Worm (Caenorhabditis elegans): ENCODE results near the gene ule-4.

Gene ule-4

ce11 chrIV:13687631-13688030 lies 40.2 kb upstream of the ule-4 start:
- TF ChIP-seq nhr-28 (tag; optimal IDR thresholded peaks at IDR 0.05) (no peak), elt-3 (tag; optimal IDR thresholded peaks at IDR 0.05) (no peak), skn-1 (tag; optimal IDR thresholded peaks at IDR 0.05) (no peak)

ce11 chrIV:13686965-13687425 lies 39.5 kb upstream of the ule-4 start, which contains the start of gene nyn-1:
Gene nyn-1 (minus strand): TSS chrIV:13687015.
- TF ChIP-seq efl-1 (optimal IDR thresholded peaks at IDR 0.05) (peak in 1 of 2 experiments; percentile 13), efl-1 (GFP tag; optimal IDR thresholded peaks at IDR 0.05 in 1 of 2) (no peak), egl-13 (tag; optimal IDR thresholded peaks at IDR 0.05) (no peak)

- TF ChIP-seq egl-27 (tag; optimal IDR thresholded peaks at IDR 0.05), result no peak
Measured at ce11 chrIV:13684827-13685226, 37.4 kb upstream of the ule-4 start.

- TF ChIP-seq nhr-90 (tag; optimal IDR thresholded peaks at IDR 0.05; ENCODE audit: poor library complexity), result peak; percentile 60
- TF ChIP-seq sup-37 (GFP tag; optimal IDR thresholded peaks at IDR 0.05), result no peak
- TF ChIP-seq nhr-84 (tag; optimal IDR thresholded peaks at IDR 0.05), result no peak
- no peak for TF ChIP-seq nhr-76 (tag; optimal IDR thresholded peaks at IDR 0.05)
- no peak for TF ChIP-seq fkh-4 (tag; optimal IDR thresholded peaks at IDR 0.05; ENCODE audit: borderline replicate concordance)
- TF ChIP-seq egl-13 (tag; optimal IDR thresholded peaks at IDR 0.05), result no peak
- TF ChIP-seq unc-98 (GFP tag; IDR thresholded peaks at IDR 0.05), result no peak
- peak; percentile 30 for TF ChIP-seq nhr-19 (GFP tag; conservative IDR thresholded peaks at IDR 0.05)
- no peak for TF ChIP-seq isw-1 (GFP tag; IDR thresholded peaks at IDR 0.05)
- peak; percentile 93 for TF ChIP-seq vab-15 (tag; optimal IDR thresholded peaks at IDR 0.05)
- TF ChIP-seq xbp-1 (tag; optimal IDR thresholded peaks at IDR 0.05), result no peak
- no peak for TF ChIP-seq ceh-8 (GFP tag; optimal IDR thresholded peaks at IDR 0.05)
- peak in 5 of 6 experiments; percentile 54 to 98 (median 70) for TF ChIP-seq elt-3 (tag; optimal IDR thresholded peaks at IDR 0.05)
- TF ChIP-seq C34B4.2 (tag; optimal IDR thresholded peaks at IDR 0.05), result no peak
- TF ChIP-seq ceh-82 (tag; optimal IDR thresholded peaks at IDR 0.05), result no peak
- TF ChIP-seq zip-4 (GFP tag; optimal IDR thresholded peaks at IDR 0.05), result no peak
- no peak for TF ChIP-seq hlh-17 (GFP tag; optimal IDR thresholded peaks at IDR 0.05; ENCODE audit: borderline replicate concordance)
- TF ChIP-seq ama-1 (optimal IDR thresholded peaks at IDR 0.05), result no peak
- peak; percentile 26 for TF ChIP-seq mep-1 (tag; optimal IDR thresholded peaks at IDR 0.05)
- TF ChIP-seq lsy-2 (tag; optimal IDR thresholded peaks at IDR 0.05), result peak; percentile 36 to 70
- no peak for TF ChIP-seq Y116A8C.19 (tag; optimal IDR thresholded peaks at IDR 0.05; ENCODE audit: borderline replicate concordance)
- TF ChIP-seq mab-9 (GFP tag; IDR thresholded peaks at IDR 0.05), result no peak
- TF ChIP-seq lin-15B (tag; optimal IDR thresholded peaks at IDR 0.05), result no peak
- no peak for TF ChIP-seq F16B12.6 (tag; optimal IDR thresholded peaks at IDR 0.05)
- no peak for TF ChIP-seq dsc-1 (tag; optimal IDR thresholded peaks at IDR 0.05)
- TF ChIP-seq blmp-1 (tag; optimal IDR thresholded peaks at IDR 0.05), result peak; percentile 85
- no peak for TF ChIP-seq sptf-1 (tag; optimal IDR thresholded peaks at IDR 0.05)
- TF ChIP-seq nhr-20 (tag; optimal IDR thresholded peaks at IDR 0.05), result peak; percentile 53
- no peak for TF ChIP-seq pqm-1 (tag; optimal IDR thresholded peaks at IDR 0.05)
- no peak for TF ChIP-seq aly-2 (tag; optimal IDR thresholded peaks at IDR 0.05)
- TF ChIP-seq ets-5 (GFP tag; IDR thresholded peaks at IDR 0.05), result no peak
- TF ChIP-seq efl-3 (GFP tag; optimal IDR thresholded peaks at IDR 0.05), result no peak
- no peak for TF ChIP-seq mef-2 (tag; optimal IDR thresholded peaks at IDR 0.05)
- TF ChIP-seq nhr-85 (tag), result peak; percentile 95
- TF ChIP-seq alr-1 (tag; optimal IDR thresholded peaks at IDR 0.05; ENCODE audit: borderline replicate concordance), result no peak
- no peak for TF ChIP-seq hlh-4 (tag; optimal IDR thresholded peaks at IDR 0.05)
- no peak for TF ChIP-seq rnt-1 (tag; optimal IDR thresholded peaks at IDR 0.05)
- no peak for TF ChIP-seq snu-23 (GFP tag; optimal IDR thresholded peaks at IDR 0.05)
- TF ChIP-seq pax-3 (tag; optimal IDR thresholded peaks at IDR 0.05), result no peak
- TF ChIP-seq nhr-237 (tag; optimal IDR thresholded peaks at IDR 0.05), result no peak
- TF ChIP-seq unc-30 (tag; optimal IDR thresholded peaks at IDR 0.05), result no peak
- no peak for TF ChIP-seq zag-1 (tag; optimal IDR thresholded peaks at IDR 0.05)
- TF ChIP-seq swsn-7 (tag; optimal IDR thresholded peaks at IDR 0.05), result no peak
- no peak for TF ChIP-seq nhr-28 (tag; optimal IDR thresholded peaks at IDR 0.05)
Measured at ce11 chrIV:13682733-13683132, 35.3 kb upstream of the ule-4 start.
